Worm (Caenorhabditis elegans): ENCODE results near the gene F21C10.4.
A peak's percentile ranks its signal among the peaks of the same experiment; 100 is the strongest.

F21C10.4 gene

DNA sequence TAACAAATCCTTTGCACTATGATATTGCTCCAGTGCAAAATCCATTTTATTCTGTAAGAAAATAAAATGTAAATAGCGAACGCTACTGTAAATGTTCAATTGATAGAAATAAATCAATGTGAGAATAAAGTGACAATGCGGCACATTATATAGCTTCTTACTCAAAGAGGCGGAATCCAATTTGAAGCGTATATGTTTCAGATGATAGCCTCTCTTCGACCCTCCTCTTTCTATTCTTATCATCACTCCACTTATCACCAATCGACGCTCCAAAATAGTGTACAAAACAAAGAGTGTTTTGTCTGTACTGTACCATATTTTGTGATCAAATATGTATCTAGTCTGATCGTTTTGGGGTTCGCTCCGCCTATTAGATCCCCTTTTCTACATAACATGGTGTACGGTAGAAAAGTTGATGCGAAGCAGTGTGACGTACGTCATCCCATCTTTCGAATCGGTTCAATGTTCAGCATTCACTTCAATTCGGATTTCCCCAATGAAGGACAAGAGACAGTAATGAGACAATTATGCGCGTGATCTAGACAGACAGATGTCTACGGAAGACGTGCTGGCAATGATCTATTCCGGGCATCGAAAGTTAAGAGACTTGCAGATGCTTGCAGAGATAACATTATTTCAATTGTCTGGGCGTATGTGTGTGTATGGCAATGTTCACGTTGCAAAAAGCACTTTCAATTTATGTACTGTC is 20.6 kb downstream of the F21C10.4 start, which contains the start of gene spl-2:
spl-2 (minus strand) TSS at position 51 of the 709 bp plus-strand sequence.
- TF ChIP-seq nhr-25 (tag; optimal IDR thresholded peaks at IDR 0.05): peak; percentile 47
- TF ChIP-seq sma-3 (GFP tag; optimal IDR thresholded peaks at IDR 0.05): peak; percentile 29
- peak; percentile 35 for TF ChIP-seq sma-9 (GFP tag; optimal IDR thresholded peaks at IDR 0.05)
- no peak for TF ChIP-seq sma-9 (tag; optimal IDR thresholded peaks at IDR 0.05)
- TF ChIP-seq mbf-1 (tag; optimal IDR thresholded peaks at IDR 0.05): no peak
- peak; percentile 50 for TF ChIP-seq nhr-21 (tag; optimal IDR thresholded peaks at IDR 0.05)
- peak; percentile 23 for TF ChIP-seq nhr-129 (tag; optimal IDR thresholded peaks at IDR 0.05)
- no peak for TF ChIP-seq unc-39 (tag; optimal IDR thresholded peaks at IDR 0.05)

DNA sequence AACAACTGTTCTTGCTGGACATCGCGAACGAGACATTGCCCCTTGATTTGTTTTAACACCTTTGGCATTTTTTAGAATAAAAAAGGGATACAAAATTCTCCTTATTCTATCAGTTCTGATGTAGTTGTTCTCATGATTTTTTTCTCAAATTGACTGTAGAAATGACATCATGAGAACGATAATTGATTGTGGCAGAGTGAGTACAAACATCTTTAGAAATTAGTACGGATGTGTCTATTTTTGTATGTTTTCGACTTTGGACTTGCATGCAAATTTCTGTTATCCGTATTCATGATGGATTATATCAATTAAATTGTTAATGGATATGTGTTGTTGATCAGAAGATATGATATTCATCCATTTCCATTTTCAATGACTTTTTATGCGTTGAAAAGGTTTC is 21.7 kb downstream of the F21C10.4 start:
- TF ChIP-seq sma-9 (GFP tag; optimal IDR thresholded peaks at IDR 0.05) (peak; percentile 54), sma-9 (tag; optimal IDR thresholded peaks at IDR 0.05) (no peak), sma-3 (GFP tag; optimal IDR thresholded peaks at IDR 0.05) (no peak)

DNA sequence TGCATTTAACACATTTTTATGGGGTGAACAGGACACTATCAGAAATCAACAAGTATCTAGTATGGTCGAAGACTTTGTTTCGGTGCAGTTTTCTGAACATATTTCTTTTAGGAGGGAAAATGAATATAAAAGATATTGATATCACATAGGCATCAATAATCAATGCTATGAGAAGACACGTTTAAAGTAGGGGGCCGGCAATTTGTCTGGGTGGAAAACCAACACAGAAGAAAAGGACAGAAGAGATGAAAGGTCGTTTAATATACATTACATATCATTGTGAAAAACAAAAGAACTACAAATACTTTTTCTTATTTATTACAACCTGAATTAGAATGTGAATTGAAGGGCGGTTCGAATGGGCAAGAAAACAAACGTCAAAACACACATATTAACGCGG is 25.9 kb downstream of the F21C10.4 start:
- TF ChIP-seq sma-9 (GFP tag; optimal IDR thresholded peaks at IDR 0.05) (peak; percentile 67), sma-9 (tag; optimal IDR thresholded peaks at IDR 0.05) (no peak), Y55F3AM.14 (GFP tag; optimal IDR thresholded peaks at IDR 0.05) (no peak)

DNA sequence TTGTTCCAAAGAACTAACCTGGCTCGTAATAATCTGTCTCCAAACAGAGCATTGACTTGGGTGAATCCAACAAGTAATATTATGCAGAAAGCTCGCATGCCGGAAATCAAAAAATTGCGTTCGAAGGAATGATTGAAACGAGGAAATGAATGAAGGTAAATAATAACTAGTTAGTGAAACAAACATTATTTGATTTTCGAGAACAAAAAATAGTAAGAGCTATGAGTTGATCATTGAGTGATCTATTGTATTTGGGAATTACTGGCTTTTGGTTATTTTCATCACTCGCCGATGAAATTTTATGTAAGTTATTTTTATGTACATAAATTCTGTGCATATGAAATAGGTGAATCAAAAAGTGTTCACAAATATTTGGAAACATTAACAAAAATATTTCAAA is 28.4 kb downstream of the F21C10.4 start, which contains the start of gene B0222.5:
B0222.5 (minus strand) TSS at position 101 of the 400 bp plus-strand sequence.
- TF ChIP-seq nhr-10 (tag; optimal IDR thresholded peaks at IDR 0.05) (no peak), nhr-11 (tag; optimal IDR thresholded peaks at IDR 0.05) (no peak), sem-4 (tag; optimal IDR thresholded peaks at IDR 0.05) (no peak), crh-2 (tag; optimal IDR thresholded peaks at IDR 0.05) (no peak), mdl-1 (tag; optimal IDR thresholded peaks at IDR 0.05) (no peak), mbf-1 (tag; optimal IDR thresholded peaks at IDR 0.05) (no peak), unc-62 (GFP tag; optimal IDR thresholded peaks at IDR 0.05) (no peak), lin-13 (GFP tag; optimal IDR thresholded peaks at IDR 0.05) (no peak)

DNA sequence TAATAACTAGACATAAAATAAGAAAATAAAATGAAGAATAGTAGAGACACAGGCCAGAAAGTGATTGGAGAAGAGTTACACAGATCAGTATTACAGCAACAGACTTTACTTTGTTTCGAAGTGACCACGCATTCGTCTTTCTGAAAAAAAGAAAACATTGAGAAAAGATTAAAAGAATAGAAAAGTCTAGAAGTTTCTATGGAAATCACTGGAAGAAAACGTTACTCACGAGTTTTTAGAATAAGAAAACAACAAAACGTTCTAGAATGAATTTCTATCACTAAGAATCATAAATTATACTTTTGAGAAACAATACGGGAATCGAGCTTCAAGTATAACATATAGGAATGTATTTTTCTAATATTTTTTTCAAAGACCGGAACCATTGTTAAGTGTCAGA is 29.2 kb downstream of the F21C10.4 start:
- no peak for TF ChIP-seq R02D3.7 (tag; optimal IDR thresholded peaks at IDR 0.05)
- TF ChIP-seq lsy-2 (tag; optimal IDR thresholded peaks at IDR 0.05): no peak
- TF ChIP-seq unc-62 (GFP tag; optimal IDR thresholded peaks at IDR 0.05): no peak
- no peak for TF ChIP-seq nhr-10 (tag; optimal IDR thresholded peaks at IDR 0.05)
- TF ChIP-seq ZK546.5 (tag; optimal IDR thresholded peaks at IDR 0.05): no peak
- no peak for TF ChIP-seq lin-11 (tag; optimal IDR thresholded peaks at IDR 0.05)
- TF ChIP-seq zag-1 (tag; optimal IDR thresholded peaks at IDR 0.05): no peak
- TF ChIP-seq crh-2 (tag; optimal IDR thresholded peaks at IDR 0.05): no peak
- no peak for TF ChIP-seq Y55F3AM.14 (GFP tag; optimal IDR thresholded peaks at IDR 0.05)
- TF ChIP-seq peb-1 (tag; optimal IDR thresholded peaks at IDR 0.05): no peak
- TF ChIP-seq snpc-4 (tag; optimal IDR thresholded peaks at IDR 0.05): no peak
- no peak for TF ChIP-seq elt-3 (tag; optimal IDR thresholded peaks at IDR 0.05)
- TF ChIP-seq nhr-129 (tag; optimal IDR thresholded peaks at IDR 0.05): no peak

DNA sequence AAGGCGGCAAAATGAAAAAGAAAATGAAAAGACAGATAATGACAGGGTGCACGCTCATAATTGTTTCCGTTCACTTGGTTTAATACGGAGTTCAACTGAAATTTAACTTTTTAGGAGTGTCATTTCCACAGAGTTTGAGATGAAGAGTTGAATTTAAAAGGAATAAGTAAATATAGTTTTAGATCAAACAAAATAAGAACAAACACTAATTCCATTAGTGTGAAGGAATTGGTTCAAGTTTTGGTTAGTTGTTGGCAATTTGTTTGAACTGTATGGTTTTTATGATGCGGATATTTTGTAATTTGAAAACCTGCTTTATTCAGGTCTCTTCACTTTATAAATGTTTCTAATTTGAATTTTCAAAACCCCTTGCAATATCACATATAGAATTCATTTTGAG is 30.3 kb downstream of the F21C10.4 start, which contains the start of gene B0222.15:
B0222.15 (minus strand) TSS at position 101 of the 400 bp plus-strand sequence.
- TF ChIP-seq ztf-1 (GFP tag; conservative IDR thresholded peaks at IDR 0.05) (no peak), fos-1 (tag; optimal IDR thresholded peaks at IDR 0.05) (no peak), nhr-129 (tag; optimal IDR thresholded peaks at IDR 0.05) (no peak), sma-3 (GFP tag; optimal IDR thresholded peaks at IDR 0.05) (no peak)

DNA sequence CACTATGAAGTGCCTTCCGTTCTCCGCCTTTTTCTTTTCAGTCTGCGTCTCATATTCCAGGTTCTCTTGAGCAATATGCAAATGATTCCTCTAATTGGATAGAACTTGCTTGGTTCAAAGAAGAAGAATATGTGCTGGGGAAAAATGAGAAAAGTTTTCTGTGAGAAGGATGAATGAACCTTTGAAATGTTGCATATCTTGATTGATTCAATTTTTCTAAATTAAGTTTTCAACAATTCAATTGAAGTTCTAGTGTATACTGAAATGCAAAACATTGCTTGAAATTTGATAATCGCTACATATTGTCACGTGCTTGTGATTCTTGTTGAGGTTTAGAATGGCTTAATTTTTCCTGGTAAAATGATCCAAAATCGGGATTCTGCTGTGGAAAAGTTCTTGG is 31.2 kb downstream of the F21C10.4 start:
- TF ChIP-seq gmeb-1 (tag; optimal IDR thresholded peaks at IDR 0.05) (no peak), lin-13 (GFP tag; optimal IDR thresholded peaks at IDR 0.05) (no peak), nhr-10 (tag; optimal IDR thresholded peaks at IDR 0.05) (no peak), lin-39 (tag; optimal IDR thresholded peaks at IDR 0.05) (no peak), nhr-21 (tag; optimal IDR thresholded peaks at IDR 0.05) (no peak), peb-1 (tag; optimal IDR thresholded peaks at IDR 0.05) (no peak), Y55F3AM.14 (GFP tag; optimal IDR thresholded peaks at IDR 0.05) (no peak), ztf-4 (tag; optimal IDR thresholded peaks at IDR 0.05) (no peak), unc-39 (tag; optimal IDR thresholded peaks at IDR 0.05) (no peak), nhr-77 (tag; optimal IDR thresholded peaks at IDR 0.05) (no peak), alr-1 (tag; optimal IDR thresholded peaks at IDR 0.05) (no peak), snpc-4 (tag; optimal IDR thresholded peaks at IDR 0.05) (no peak), R02D3.7 (tag; optimal IDR thresholded peaks at IDR 0.05) (no peak), nhr-237 (tag; optimal IDR thresholded peaks at IDR 0.05) (no peak)
